Fruit fly (Drosophila melanogaster) whole organism, prepupa: Measurements from ENCODE around the gene Set8.
A peak's percentile ranks its signal among the peaks of the same experiment; 100 is the strongest.

Experiments
- CG31627 ChIP-seq: fragments of 200-800 bp; sonication (Bioruptor generic); optimal IDR thresholded peaks from 3 replicates; lab custom pipeline; 2016; ENCODE audit warnings: missing biosample characterization, missing genetic modification characterization
- CG4318 ChIP-seq: fragments of 200-800 bp; sonication (Bioruptor generic); optimal IDR thresholded peaks from 3 replicates; lab custom pipeline; 2017; ENCODE audit warnings: missing biosample characterization, mild to moderate bottlenecking, missing genetic modification characterization
- CG6854 ChIP-seq: fragments of 200-800 bp; sonication (Bioruptor generic); optimal IDR thresholded peaks from 2 replicates; lab custom pipeline; 2017; ENCODE audit warnings: missing biosample characterization, mild to moderate bottlenecking, missing genetic modification characterization
- CG8632 ChIP-seq: fragments of 200-800 bp; sonication (Bioruptor generic); optimal IDR thresholded peaks from 3 replicates; lab custom pipeline; 2016; ENCODE audit warnings: missing biosample characterization, missing genetic modification characterization
- Met ChIP-seq: fragments of 200-800 bp; sonication (Bioruptor generic); optimal IDR thresholded peaks from 3 replicates; lab custom pipeline; 2016; ENCODE audit warnings: missing biosample characterization, missing genetic modification characterization
- Sox102F ChIP-seq: fragments of 200-800 bp; sonication (Bioruptor generic); optimal IDR thresholded peaks from 2 replicates; lab custom pipeline; 2016; ENCODE audit warnings: missing biosample characterization, mild to moderate bottlenecking, missing genetic modification characterization
- Sox14 ChIP-seq: fragments of 200-800 bp; sonication (Bioruptor generic); optimal IDR thresholded peaks from 3 replicates; lab custom pipeline; 2016; ENCODE audit warnings: missing biosample characterization, missing genetic modification characterization
- Sox15 ChIP-seq: fragments of 200-800 bp; sonication (Bioruptor generic); optimal IDR thresholded peaks from 3 replicates; lab custom pipeline; 2016; ENCODE audit warnings: missing biosample characterization, missing genetic modification characterization
- dac ChIP-seq: fragments of 200-800 bp; sonication (Bioruptor generic); optimal IDR thresholded peaks from 2 replicates; lab custom pipeline; 2017; ENCODE audit warnings: missing biosample characterization, mild to moderate bottlenecking, missing genetic modification characterization
- dsx ChIP-seq: fragments of 200-800 bp; optimal IDR thresholded peaks from 3 replicates; lab custom pipeline; 2019; ENCODE audit warnings: missing biosample characterization, mild to moderate bottlenecking, missing genetic modification characterization, moderate library complexity; ENCODE audit not compliant: poor library complexity, severe bottlenecking
- lz ChIP-seq: fragments of 200-800 bp; sonication (Bioruptor generic); optimal IDR thresholded peaks from 3 replicates; lab custom pipeline; 2016; ENCODE audit warnings: missing biosample characterization, missing genetic modification characterization
- net ChIP-seq: fragments of 200-800 bp; sonication (Bioruptor generic); optimal IDR thresholded peaks from 3 replicates; lab custom pipeline; 2016; ENCODE audit warnings: missing biosample characterization, missing genetic modification characterization
- pdm3 ChIP-seq: fragments of 200-800 bp; sonication (Bioruptor generic); optimal IDR thresholded peaks from 3 replicates; lab custom pipeline; 2016; ENCODE audit warnings: missing biosample characterization, missing genetic modification characterization

dm6 chr3R:14282215-14283041 lies 33.4 kb upstream of the Set8 start:
- TF ChIP-seq CG31627 (GFP tag; lab: Kevin White, UChicago) (no peak), pdm3 (GFP tag; lab: Kevin White, UChicago) (no peak), dac (GFP tag; lab: Kevin White, UChicago) (no peak), net (GFP tag; lab: Kevin White, UChicago) (no peak), Met (GFP tag; lab: Kevin White, UChicago) (no peak), lz (GFP tag; lab: Kevin White, UChicago) (no peak), CG6854 (no peak), Sox14 (GFP tag; lab: Kevin White, UChicago) (no peak), Sox15 (GFP tag; lab: Kevin White, UChicago) (no peak), dsx (peak; percentile 18), CG4318 (GFP tag; lab: Kevin White, UChicago) (no peak), Sox102F (GFP tag; lab: Kevin White, UChicago) (no peak), CG8632 (GFP tag; lab: Kevin White, UChicago) (no peak)
